Fruit fly (Drosophila melanogaster) whole organism, embryonic: ENCODE results near the gene comm.

ENCODE experiments used
- CG10267 ChIP-seq: fragments of 200-800 bp; sonication (Bioruptor generic); optimal IDR thresholded peaks from 2 replicates; lab custom pipeline; 2018; ENCODE audit warnings: missing biosample characterization, mild to moderate bottlenecking, missing genetic modification characterization, moderate library complexity
- CG10462 ChIP-seq: fragments of 200-800 bp; sonication (Bioruptor generic); optimal IDR thresholded peaks from 2 replicates; lab custom pipeline; 2016; ENCODE audit warnings: missing biosample characterization, missing genetic modification characterization
- CG10959 ChIP-seq: fragments of 200-800 bp; sonication (Bioruptor generic); IDR thresholded peaks from 2 replicates; pipeline ENCODE4 v1.3.6; 2022; ENCODE audit warnings: missing biosample characterization, missing genetic modification characterization
- CG10979 ChIP-seq: fragments of 200-800 bp; sonication (Bioruptor generic); optimal IDR thresholded peaks from 2 replicates; lab custom pipeline; 2018; ENCODE audit warnings: missing biosample characterization, mild to moderate bottlenecking, missing genetic modification characterization, moderate library complexity
- CG12391 ChIP-seq: fragments of 200-800 bp; sonication (Bioruptor generic); optimal IDR thresholded peaks from 3 replicates; lab custom pipeline; 2018; ENCODE audit warnings: missing biosample characterization, mild to moderate bottlenecking, missing genetic modification characterization, moderate library complexity
- CG13296 ChIP-seq: fragments of 200-800 bp; sonication (Bioruptor generic); optimal IDR thresholded peaks from 3 replicates; lab custom pipeline; 2018; ENCODE audit warnings: missing biosample characterization, mild to moderate bottlenecking, missing genetic modification characterization
- CG13424 ChIP-seq: fragments of 200-800 bp; sonication (Bioruptor generic); optimal IDR thresholded peaks from 2 replicates; lab custom pipeline; 2019; ENCODE audit warnings: missing biosample characterization, mild to moderate bottlenecking, missing genetic modification characterization, moderate library complexity
- CG1529 ChIP-seq: fragments of 200-800 bp; sonication (Bioruptor generic); optimal IDR thresholded peaks from 3 replicates; lab custom pipeline; 2018; ENCODE audit warnings: missing biosample characterization, missing genetic modification characterization
- CG15696 ChIP-seq: fragments of 200-800 bp; sonication (Bioruptor generic); optimal IDR thresholded peaks from 2 replicates; lab custom pipeline; 2019; ENCODE audit warnings: missing biosample characterization, mild to moderate bottlenecking, missing genetic modification characterization, moderate library complexity
- CG1602 ChIP-seq: fragments of 200-800 bp; sonication (Bioruptor generic); optimal IDR thresholded peaks from 3 replicates; lab custom pipeline; 2016; ENCODE audit warnings: missing biosample characterization, missing genetic modification characterization
- CG16815 ChIP-seq: fragments of 200-800 bp; sonication (Bioruptor generic); optimal IDR thresholded peaks from 3 replicates; lab custom pipeline; 2017; ENCODE audit warnings: missing biosample characterization, mild to moderate bottlenecking, missing genetic modification characterization
- CG17328 ChIP-seq: fragments of 200-800 bp; sonication (Bioruptor generic); IDR thresholded peaks from 2 replicates; pipeline ENCODE4 v1.3.6; 2022; ENCODE audit warnings: missing biosample characterization, missing genetic modification characterization
- CG17361 ChIP-seq: fragments of 200-800 bp; sonication (Bioruptor generic); IDR thresholded peaks from 3 replicates; pipeline ENCODE4 v1.3.6; 2022; ENCODE audit warnings: missing biosample characterization, missing genetic modification characterization
- CG1832 ChIP-seq: fragments of 200-800 bp; sonication (Bioruptor generic); optimal IDR thresholded peaks from 2 replicates; lab custom pipeline; 2017; ENCODE audit warnings: missing biosample characterization, mild to moderate bottlenecking, missing genetic modification characterization, inconsistent platforms
- CG18619 ChIP-seq: fragments of 200-800 bp; sonication (Bioruptor generic); optimal IDR thresholded peaks from 3 replicates; lab custom pipeline; 2017; ENCODE audit warnings: missing biosample characterization, mild to moderate bottlenecking, missing genetic modification characterization
- CG2116 ChIP-seq: fragments of 200-800 bp; sonication (Bioruptor generic); optimal IDR thresholded peaks from 3 replicates; lab custom pipeline; 2018; ENCODE audit warnings: missing biosample characterization, mild to moderate bottlenecking, missing genetic modification characterization
- CG2199 ChIP-seq: fragments of 200-800 bp; sonication (Bioruptor generic); IDR thresholded peaks from 3 replicates; pipeline ENCODE4 v1.3.6; 2022; ENCODE audit warnings: missing biosample characterization, missing genetic modification characterization
- CG2202 ChIP-seq: fragments of 200-800 bp; sonication (Bioruptor generic); optimal IDR thresholded peaks from 2 replicates; lab custom pipeline; 2018; ENCODE audit warnings: missing biosample characterization, mild to moderate bottlenecking, missing genetic modification characterization
- CG2712 ChIP-seq: fragments of 200-800 bp; optimal IDR thresholded peaks from 3 replicates; lab custom pipeline; 2019; ENCODE audit warnings: missing biosample characterization, mild to moderate bottlenecking, missing genetic modification characterization, moderate library complexity
- CG30403 ChIP-seq: fragments of 200-800 bp; sonication (Bioruptor generic); optimal IDR thresholded peaks from 3 replicates; lab custom pipeline; 2016; ENCODE audit warnings: missing biosample characterization, missing genetic modification characterization
- CG30431 ChIP-seq: fragments of 200-800 bp; sonication (Bioruptor generic); optimal IDR thresholded peaks from 2 replicates; lab custom pipeline; 2017; ENCODE audit warnings: missing biosample characterization, missing genetic modification characterization
- CG32767 ChIP-seq: fragments of 200-800 bp; sonication (Bioruptor generic); IDR thresholded peaks from 2 replicates; pipeline ENCODE4 v1.3.6; 2022; ENCODE audit warnings: missing biosample characterization, missing genetic modification characterization
- CG33557 ChIP-seq: fragments of 200-800 bp; sonication (Bioruptor generic); optimal IDR thresholded peaks from 2 replicates; lab custom pipeline; 2019; ENCODE audit warnings: missing biosample characterization, mild to moderate bottlenecking, missing genetic modification characterization, moderate library complexity
- CG4328 ChIP-seq: fragments of 200-800 bp; sonication (Bioruptor generic); optimal IDR thresholded peaks from 3 replicates; lab custom pipeline; 2017; ENCODE audit warnings: missing biosample characterization, missing genetic modification reagents, missing genetic modification characterization
- CG4360 ChIP-seq: fragments of 200-800 bp; sonication (Bioruptor generic); IDR thresholded peaks from 2 replicates; pipeline ENCODE4 v1.3.6; 2022; ENCODE audit warnings: missing biosample characterization, missing genetic modification characterization
- CG4424 ChIP-seq: fragments of 200-800 bp; sonication (Bioruptor generic); optimal IDR thresholded peaks from 3 replicates; lab custom pipeline; 2016; ENCODE audit warnings: missing biosample characterization, missing genetic modification characterization
- CG6791 ChIP-seq: fragments of 200-800 bp; sonication (Bioruptor generic); IDR thresholded peaks from 3 replicates; pipeline ENCODE4 v1.3.6; 2022; ENCODE audit warnings: missing biosample characterization, missing genetic modification characterization; ENCODE audit not compliant: partially characterized antibody
- CG7556 ChIP-seq: fragments of 200-800 bp; sonication (Bioruptor generic); optimal IDR thresholded peaks from 2 replicates; lab custom pipeline; 2017; ENCODE audit warnings: missing biosample characterization, mild to moderate bottlenecking, missing genetic modification characterization
- CG8290 ChIP-seq, 3 experiments: fragments of 200-800 bp; sonication (Bioruptor generic); optimal IDR thresholded peaks; 2 replicates each; lab custom pipeline; 2016 to 2019; ENCODE audit warnings: missing biosample characterization in 3 of 3, missing genetic modification characterization in 3 of 3, mild to moderate bottlenecking in 2 of 3, moderate library complexity in 1 of 3
- CG8765 ChIP-seq: fragments of 200-800 bp; sonication (Bioruptor generic); IDR thresholded peaks from 2 replicates; pipeline ENCODE4 v1.3.6; 2022; ENCODE audit warnings: missing biosample characterization, missing genetic modification characterization
- CG8924 ChIP-seq: fragments of 200-800 bp; optimal IDR thresholded peaks from 3 replicates; lab custom pipeline; 2019; ENCODE audit warnings: missing biosample characterization, mild to moderate bottlenecking, missing genetic modification characterization, moderate library complexity
- CoRest ChIP-seq: fragments of 200-800 bp; sonication (Bioruptor generic); optimal IDR thresholded peaks from 3 replicates; lab custom pipeline; 2018; ENCODE audit warnings: missing biosample characterization, mild to moderate bottlenecking, missing genetic modification characterization, moderate library complexity
- D19A ChIP-seq: fragments of 200-800 bp; optimal IDR thresholded peaks from 3 replicates; lab custom pipeline; 2019; ENCODE audit warnings: missing biosample characterization, mild to moderate bottlenecking, missing genetic modification characterization, moderate library complexity
- Dek ChIP-seq: fragments of 200-800 bp; sonication (Bioruptor generic); optimal IDR thresholded peaks from 3 replicates; lab custom pipeline; 2019; ENCODE audit warnings: missing biosample characterization, mild to moderate bottlenecking, missing genetic modification characterization, moderate library complexity
- ERR ChIP-seq: fragments of 200-800 bp; sonication (Bioruptor generic); optimal IDR thresholded peaks from 2 replicates; lab custom pipeline; 2016; ENCODE audit warnings: missing biosample characterization, missing genetic modification characterization
- Hmx ChIP-seq: fragments of 200-800 bp; sonication (Bioruptor generic); optimal IDR thresholded peaks from 2 replicates; lab custom pipeline; 2016; ENCODE audit warnings: missing biosample characterization, missing genetic modification characterization
- Hsf ChIP-seq: fragments of 200-800 bp; sonication (Bioruptor generic); optimal IDR thresholded peaks from 3 replicates; lab custom pipeline; 2016; ENCODE audit warnings: missing biosample characterization, missing genetic modification characterization
- MBD-R2 ChIP-seq: fragments of 200-800 bp; sonication (Bioruptor generic); IDR thresholded peaks from 2 replicates; pipeline ENCODE4 v1.3.6; 2022; ENCODE audit warnings: missing biosample characterization, missing genetic modification characterization
- Neu2 ChIP-seq: fragments of 200-800 bp; sonication (Bioruptor generic); optimal IDR thresholded peaks from 3 replicates; lab custom pipeline; 2016; ENCODE audit warnings: missing biosample characterization, missing genetic modification characterization, borderline replicate concordance
- Spps ChIP-seq: fragments of 200-800 bp; sonication (Bioruptor generic); optimal IDR thresholded peaks from 2 replicates; lab custom pipeline; 2018; ENCODE audit warnings: missing biosample characterization, mild to moderate bottlenecking, missing genetic modification characterization
- Stat92E ChIP-seq, 3 experiments: fragments of >200 bp in 2 of 3; fragments of 200-800 bp in 1 of 3; sonication (Bioruptor generic) in 1 of 3; optimal IDR thresholded peaks; 2 replicates each; lab custom pipeline; 2017 to 2019; ENCODE audit warnings: missing biosample characterization in 3 of 3, missing genetic modification characterization in 3 of 3, mild to moderate bottlenecking in 1 of 3, moderate library complexity in 1 of 3
- Usf ChIP-seq: fragments of 200-800 bp; sonication (Bioruptor generic); optimal IDR thresholded peaks from 2 replicates; lab custom pipeline; 2017; ENCODE audit warnings: missing genotype, missing biosample characterization, missing genetic modification characterization
- ac ChIP-seq: fragments of 200-800 bp; sonication (Bioruptor generic); optimal IDR thresholded peaks from 3 replicates; lab custom pipeline; 2017; ENCODE audit warnings: missing biosample characterization, mild to moderate bottlenecking, missing genetic modification characterization
- gem ChIP-seq: fragments of 200-800 bp; sonication (Bioruptor generic); optimal IDR thresholded peaks from 2 replicates; lab custom pipeline; 2019; ENCODE audit warnings: missing biosample characterization, mild to moderate bottlenecking, missing genetic modification characterization, moderate library complexity
- grau ChIP-seq: fragments of 200-800 bp; optimal IDR thresholded peaks from 3 replicates; lab custom pipeline; 2019; ENCODE audit warnings: missing biosample characterization, mild to moderate bottlenecking, missing genetic modification characterization, moderate library complexity
- lola ChIP-seq, 3 experiments: fragments of >200 bp in 2 of 3; fragments of 200-800 bp in 1 of 3; sonication (Bioruptor generic) in 1 of 3; optimal IDR thresholded peaks; 2 replicates each; lab custom pipeline; 2017 to 2019; ENCODE audit warnings: missing biosample characterization in 3 of 3, missing genetic modification characterization in 3 of 3, mild to moderate bottlenecking in 1 of 3, moderate library complexity in 1 of 3
- row ChIP-seq: fragments of 200-800 bp; sonication (Bioruptor generic); IDR thresholded peaks from 3 replicates; pipeline ENCODE4 v1.3.6; 2022; ENCODE audit warnings: missing biosample characterization, missing genetic modification characterization
- zen ChIP-seq: fragments of 200-800 bp; sonication (Bioruptor generic); optimal IDR thresholded peaks from 3 replicates; lab custom pipeline; 2018; ENCODE audit warnings: missing biosample characterization, mild to moderate bottlenecking, missing genetic modification characterization, moderate library complexity

comm gene

DNA sequence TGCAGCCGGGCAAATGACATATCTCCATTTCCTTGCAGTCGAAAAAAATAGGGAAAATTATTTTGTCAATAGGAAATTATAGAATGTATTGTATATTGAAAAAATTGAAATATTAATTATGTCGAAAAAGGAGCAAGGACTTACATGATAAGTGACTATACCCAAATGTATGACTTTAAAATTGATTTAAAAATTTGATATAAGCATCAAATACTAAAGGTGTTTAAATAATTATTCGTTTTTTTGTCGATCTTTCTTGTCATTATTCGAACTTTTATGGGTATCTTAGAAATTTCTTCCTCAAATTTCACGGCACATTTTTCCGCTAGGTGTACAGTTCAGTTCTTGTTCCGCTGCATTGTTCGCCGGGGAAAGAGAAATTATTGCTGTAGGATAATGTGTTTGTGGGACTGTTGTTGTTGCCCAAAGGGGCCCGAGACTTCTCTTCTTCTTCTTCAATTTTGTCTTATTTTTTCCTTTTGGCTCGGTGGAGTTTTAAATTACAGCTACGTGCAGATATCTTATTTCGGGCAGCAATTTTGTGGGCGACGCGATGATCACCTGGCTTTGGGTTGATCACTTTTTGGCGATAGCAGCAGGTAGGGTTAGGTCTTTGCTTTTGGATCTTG is 27.8 kb downstream of the comm start (continued):
- TF ChIP-seq CG10959 (GFP tag; lab: Robert Waterston, UW) (peak; percentile 46; the same call in 1 of the 2 replicates), CG10979 (peak; percentile 77), CG17328 (peak; percentile 25; the same call in 1 of the 2 replicates), CG4360 (GFP tag; lab: Robert Waterston, UW) (peak; percentile 95), Hsf (GFP tag; lab: Kevin White, UChicago) (peak; percentile 32), CG8924 (tag; lab: Kevin White, UChicago) (peak; percentile 75), CG8765 (0 out of 2 replicates have a peak, but pooled peaks have one; percentile 16), CG16815 (GFP tag; lab: Kevin White, UChicago) (peak; percentile 81), CG33557 (GFP tag; lab: Kevin White, UChicago) (peak; percentile 83), CG2199 (GFP tag; lab: Robert Waterston, UW) (0 out of 3 replicates have a peak, but pooled peaks have one; percentile 44), CG2116 (GFP tag; lab: Kevin White, UChicago) (peak; percentile 4), zen (peak; percentile 73), MBD-R2 (no peak), CG2712 (tag; lab: Kevin White, UChicago) (peak; percentile 81), Spps (tag; lab: Kevin White, UChicago) (peak; percentile 34), CG15696 (tag; lab: Kevin White, UChicago) (peak; percentile 93), CoRest (peak; percentile 60), ERR (GFP tag; lab: Kevin White, UChicago) (no peak), CG1832 (GFP tag; lab: Kevin White, UChicago) (no peak), ac (peak; percentile 80), CG1602 (GFP tag; lab: Kevin White, UChicago) (peak; percentile 40), CG13424 (peak; percentile 42), D19A (tag; lab: Kevin White, UChicago) (peak; percentile 69), row (GFP tag; lab: Robert Waterston, UW) (peak; percentile 62), gem (tag; lab: Kevin White, UChicago) (peak; percentile 83), Usf (peak; percentile 14), CG18619 (GFP tag; lab: Kevin White, UChicago) (peak; percentile 6), CG17361 (GFP tag; lab: Robert Waterston, UW) (peak; percentile 66; the same call in 2 of the 3 replicates), CG7556 (GFP tag; lab: Kevin White, UChicago) (peak; percentile 72), Hmx (GFP tag; lab: Kevin White, UChicago) (peak; percentile 4), CG8290 (GFP tag; optimal IDR thresholded peaks at IDR 0.05; lab: Kevin White, UChicago) (peak; percentile 19), CG8290 (tag; optimal IDR thresholded peaks at IDR 0.05; lab: Kevin White, UChicago) (peak in 1 of 2 experiments; percentile 41), CG30403 (peak; percentile 36), CG32767 (peak; percentile 23; the same call in 1 of the 2 replicates), CG10462 (peak; percentile 29), grau (tag; lab: Kevin White, UChicago) (peak; percentile 65), Dek (tag; lab: Kevin White, UChicago) (no peak), CG6791 (GFP tag; lab: Robert Waterston, UW) (0 out of 3 replicates have a peak, but pooled peaks have one; percentile 13), CG4424 (GFP tag; lab: Kevin White, UChicago) (peak; percentile 49), Stat92E (GFP tag; optimal IDR thresholded peaks at IDR 0.05; lab: Kevin White, UChicago) (peak in 1 of 3 experiments; percentile 23), CG4328 (no peak), CG10267 (peak; percentile 60), CG13296 (GFP tag; lab: Kevin White, UChicago) (no peak), CG12391 (peak; percentile 81), Neu2 (GFP tag; lab: Kevin White, UChicago) (peak; percentile 59), CG30431 (GFP tag; lab: Kevin White, UChicago) (peak; percentile 60), lola (GFP tag; optimal IDR thresholded peaks at IDR 0.05; lab: Kevin White, UChicago) (peak in 1 of 3 experiments; percentile 96), CG1529 (GFP tag; lab: Kevin White, UChicago) (peak; percentile 50), CG2202 (tag; lab: Kevin White, UChicago) (peak; percentile 53)
